Worm (Caenorhabditis elegans): Measurements from ENCODE around the gene rheb-1.

DNA sequence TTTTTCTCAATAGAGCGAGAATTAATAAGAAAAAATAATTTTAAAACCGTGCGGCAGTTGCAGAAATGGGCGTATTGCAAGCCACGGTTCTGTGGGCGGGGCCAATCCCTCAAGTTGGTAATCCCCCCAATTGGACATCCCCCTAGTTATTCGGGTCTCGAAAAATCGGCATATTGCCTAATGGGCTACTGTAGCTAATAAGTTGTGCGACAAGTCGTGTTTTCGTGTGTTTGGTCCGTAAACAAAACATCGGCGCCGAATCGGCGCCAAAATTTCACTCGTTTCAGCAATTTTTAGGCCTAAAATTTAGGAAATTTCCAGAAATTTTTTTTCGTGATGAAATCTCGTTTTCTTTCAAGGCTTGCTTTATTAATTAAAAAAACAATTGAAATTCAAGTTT is 48.5 kb upstream of the rheb-1 start:
- TF ChIP-seq ceh-13 (GFP tag; optimal IDR thresholded peaks at IDR 0.05) = no peak
- TF ChIP-seq pes-1 (GFP tag; IDR thresholded peaks at IDR 0.05) = no peak
- no peak for TF ChIP-seq ama-1 (optimal IDR thresholded peaks at IDR 0.05)
- no peak for TF ChIP-seq hnd-1 (tag; optimal IDR thresholded peaks at IDR 0.05)
- TF ChIP-seq aly-1 (tag; optimal IDR thresholded peaks at IDR 0.05) = no peak
- no peak for TF ChIP-seq sea-1 (GFP tag; conservative IDR thresholded peaks at IDR 0.05)
- no peak for TF ChIP-seq F13C5.2 (tag; optimal IDR thresholded peaks at IDR 0.05)
- no peak for TF ChIP-seq ceh-36 (tag; optimal IDR thresholded peaks at IDR 0.05)
- no peak for TF ChIP-seq flt-1 (GFP tag; IDR thresholded peaks at IDR 0.05)
- TF ChIP-seq hmg-4 (GFP tag; optimal IDR thresholded peaks at IDR 0.05) = no peak
- no peak for TF ChIP-seq tra-4 (tag; optimal IDR thresholded peaks at IDR 0.05)
- no peak for TF ChIP-seq B0310.2 (tag; optimal IDR thresholded peaks at IDR 0.05)
